Fruit fly (Drosophila melanogaster) whole organism, embryonic: ENCODE data around the gene Srp19.

Experiments used
- Bteb2 ChIP-seq: fragments of 200-800 bp; sonication (Bioruptor generic); optimal IDR thresholded peaks from 2 replicates; lab custom pipeline; 2016; ENCODE audit warnings: missing biosample characterization, missing genetic modification characterization
- CG12071 ChIP-seq: fragments of 200-800 bp; sonication (Bioruptor generic); optimal IDR thresholded peaks from 3 replicates; lab custom pipeline; 2018; ENCODE audit warnings: missing biosample characterization, mild to moderate bottlenecking, missing genetic modification characterization
- CG13123 ChIP-seq: fragments of 200-800 bp; sonication (Bioruptor generic); optimal IDR thresholded peaks from 2 replicates; lab custom pipeline; 2016; ENCODE audit warnings: missing biosample characterization, missing genetic modification characterization
- CG13775 ChIP-seq: fragments of 200-800 bp; sonication (Bioruptor generic); optimal IDR thresholded peaks from 3 replicates; lab custom pipeline; 2017; ENCODE audit warnings: missing biosample characterization, mild to moderate bottlenecking, missing genetic modification characterization
- CG1603 ChIP-seq: fragments of 200-800 bp; sonication (Bioruptor generic); optimal IDR thresholded peaks from 2 replicates; lab custom pipeline; 2019; ENCODE audit warnings: missing biosample characterization, mild to moderate bottlenecking, missing genetic modification characterization, moderate library complexity
- CG17359 ChIP-seq: fragments of 200-800 bp; sonication (Bioruptor generic); optimal IDR thresholded peaks from 3 replicates; lab custom pipeline; 2018; ENCODE audit warnings: missing biosample characterization, mild to moderate bottlenecking, missing genetic modification characterization, moderate library complexity
- CG17912 ChIP-seq: fragments of 200-800 bp; sonication (Bioruptor generic); optimal IDR thresholded peaks from 2 replicates; lab custom pipeline; 2018; ENCODE audit warnings: missing biosample characterization, mild to moderate bottlenecking, missing genetic modification characterization
- CG2129 ChIP-seq: fragments of 200-800 bp; sonication (Bioruptor generic); IDR thresholded peaks from 2 replicates; pipeline ENCODE4 v1.3.6; 2022; ENCODE audit warnings: missing biosample characterization, missing genetic modification characterization; ENCODE audit not compliant: partially characterized antibody
- CG30020 ChIP-seq: fragments of 200-800 bp; optimal IDR thresholded peaks from 2 replicates; lab custom pipeline; 2019; ENCODE audit warnings: missing biosample characterization, mild to moderate bottlenecking, missing genetic modification characterization, moderate library complexity
- CG31441 ChIP-seq: fragments of 200-800 bp; sonication (Bioruptor generic); IDR thresholded peaks from 2 replicates; pipeline ENCODE4 v1.3.6; 2022; ENCODE audit warnings: missing biosample characterization, missing genetic modification characterization
- CG33557 ChIP-seq: fragments of 200-800 bp; sonication (Bioruptor generic); optimal IDR thresholded peaks from 2 replicates; lab custom pipeline; 2019; ENCODE audit warnings: missing biosample characterization, mild to moderate bottlenecking, missing genetic modification characterization, moderate library complexity
- CG3847 ChIP-seq: fragments of 200-800 bp; sonication (Bioruptor generic); IDR thresholded peaks from 2 replicates; pipeline ENCODE4 v1.3.6; 2022; ENCODE audit warnings: missing biosample characterization, missing genetic modification characterization
- CG3995 ChIP-seq: fragments of 200-800 bp; sonication (Bioruptor generic); optimal IDR thresholded peaks from 3 replicates; lab custom pipeline; 2016; ENCODE audit warnings: missing biosample characterization, missing genetic modification characterization
- CG4328 ChIP-seq: fragments of 200-800 bp; sonication (Bioruptor generic); optimal IDR thresholded peaks from 3 replicates; lab custom pipeline; 2017; ENCODE audit warnings: missing biosample characterization, missing genetic modification reagents, missing genetic modification characterization
- CG5180 ChIP-seq: fragments of 200-800 bp; sonication (Bioruptor generic); optimal IDR thresholded peaks from 3 replicates; lab custom pipeline; 2017; ENCODE audit warnings: missing biosample characterization, missing genetic modification characterization, mild to moderate bottlenecking, moderate library complexity, missing genetic modification reagents
- CG6254 ChIP-seq: fragments of 200-800 bp; sonication (Bioruptor generic); optimal IDR thresholded peaks from 3 replicates; lab custom pipeline; 2017; ENCODE audit warnings: mild to moderate bottlenecking, missing biosample characterization, missing genetic modification reagents, missing genetic modification characterization
- CG6854 ChIP-seq: fragments of 200-800 bp; sonication (Bioruptor generic); optimal IDR thresholded peaks from 3 replicates; lab custom pipeline; 2017; ENCODE audit warnings: missing biosample characterization, mild to moderate bottlenecking, missing genetic modification characterization
- CG8359 ChIP-seq: fragments of 200-800 bp; sonication (Bioruptor generic); optimal IDR thresholded peaks from 2 replicates; lab custom pipeline; 2017; ENCODE audit warnings: missing biosample characterization, mild to moderate bottlenecking, missing genetic modification characterization, borderline replicate concordance
- CG8924 ChIP-seq: fragments of 200-800 bp; optimal IDR thresholded peaks from 3 replicates; lab custom pipeline; 2019; ENCODE audit warnings: missing biosample characterization, mild to moderate bottlenecking, missing genetic modification characterization, moderate library complexity
- CkIIα-i1 ChIP-seq: fragments of 200-800 bp; sonication (Bioruptor generic); IDR thresholded peaks from 2 replicates; pipeline ENCODE4 v1.3.6; 2022; ENCODE audit warnings: missing biosample characterization, missing genetic modification characterization
- Dfd ChIP-seq, 2 experiments: fragments of >200 bp; optimal IDR thresholded peaks; 2 replicates each; lab custom pipeline; 2017; ENCODE audit warnings: missing biosample characterization in 2 of 2, missing genetic modification characterization in 2 of 2
- Ets65A ChIP-seq: fragments of 200-800 bp; sonication (Bioruptor generic); peaks from one replicate; lab custom pipeline; 2016; ENCODE audit warnings: missing biosample characterization, missing genetic modification characterization
- Fer2 ChIP-seq: fragments of 200-800 bp; sonication (Bioruptor generic); optimal IDR thresholded peaks from 2 replicates; lab custom pipeline; 2018; ENCODE audit warnings: missing biosample characterization, mild to moderate bottlenecking, missing genetic modification characterization, moderate library complexity
- HLH4C ChIP-seq: fragments of 200-800 bp; sonication (Bioruptor generic); IDR thresholded peaks from 3 replicates; pipeline ENCODE4 v1.3.6; 2022; ENCODE audit warnings: missing biosample characterization, missing genetic modification characterization; ENCODE audit not compliant: partially characterized antibody
- Jarid2 ChIP-seq: fragments of 200-800 bp; sonication (Bioruptor generic); optimal IDR thresholded peaks from 3 replicates; lab custom pipeline; 2017; ENCODE audit warnings: mild to moderate bottlenecking, missing biosample characterization, missing genetic modification reagents, missing genetic modification characterization
- Mad ChIP-seq: fragments of 200-800 bp; sonication (Bioruptor generic); optimal IDR thresholded peaks from 2 replicates; lab custom pipeline; 2016; ENCODE audit warnings: missing biosample characterization, missing genetic modification characterization
- Mes4 ChIP-seq: fragments of 200-800 bp; sonication (Bioruptor generic); optimal IDR thresholded peaks from 2 replicates; lab custom pipeline; 2016; ENCODE audit warnings: missing biosample characterization, missing genetic modification characterization
- Neu2 ChIP-seq: fragments of 200-800 bp; sonication (Bioruptor generic); optimal IDR thresholded peaks from 3 replicates; lab custom pipeline; 2016; ENCODE audit warnings: missing biosample characterization, missing genetic modification characterization, borderline replicate concordance
- NfI ChIP-seq: fragments of 200-800 bp; sonication (Bioruptor generic); optimal IDR thresholded peaks from 3 replicates; lab custom pipeline; 2018; ENCODE audit warnings: missing biosample characterization, mild to moderate bottlenecking, missing genetic modification characterization, moderate library complexity
- Taf1 ChIP-seq: fragments of 200-800 bp; sonication (Bioruptor generic); IDR thresholded peaks from 2 replicates; pipeline ENCODE4 v1.3.6; 2022; ENCODE audit warnings: missing biosample characterization, missing genetic modification characterization
- Trl ChIP-seq, 3 experiments: fragments of >200 bp in 2 of 3; fragments of 200-800 bp in 1 of 3; sonication (Bioruptor generic) in 1 of 3; optimal IDR thresholded peaks; 2 replicates in 1 of 3; 3 replicates in 2 of 3; lab custom pipeline; 2016 to 2017; ENCODE audit warnings: missing biosample characterization in 1 of 3, missing genetic modification characterization in 1 of 3
- dati ChIP-seq: fragments of 200-800 bp; sonication (Bioruptor generic); IDR thresholded peaks from 2 replicates; pipeline ENCODE4 v1.3.6; 2022; ENCODE audit warnings: missing biosample characterization, missing genetic modification characterization
- en ChIP-seq: fragments of 200-800 bp; sonication (Bioruptor generic); optimal IDR thresholded peaks from 2 replicates; lab custom pipeline; 2016; ENCODE audit warnings: missing biosample characterization, missing genetic modification characterization
- gfzf ChIP-seq: fragments of 200-800 bp; sonication (Bioruptor generic); optimal IDR thresholded peaks from 2 replicates; lab custom pipeline; 2016; ENCODE audit warnings: missing biosample characterization, mild to moderate bottlenecking, missing genetic modification characterization, moderate library complexity
- gro ChIP-seq: fragments of 200-800 bp; sonication (Bioruptor generic); optimal IDR thresholded peaks from 2 replicates; lab custom pipeline; 2016; ENCODE audit warnings: missing biosample characterization, missing genetic modification characterization
- jing ChIP-seq: fragments of 200-800 bp; sonication (Bioruptor generic); optimal IDR thresholded peaks from 2 replicates; lab custom pipeline; 2018; ENCODE audit warnings: missing biosample characterization, mild to moderate bottlenecking, missing genetic modification characterization
- kah ChIP-seq: fragments of 200-800 bp; sonication (Bioruptor generic); optimal IDR thresholded peaks from 2 replicates; lab custom pipeline; 2018; ENCODE audit warnings: missing biosample characterization, mild to moderate bottlenecking, missing genetic modification characterization
- klu ChIP-seq: fragments of 200-800 bp; sonication (Bioruptor generic); IDR thresholded peaks from 2 replicates; pipeline ENCODE4 v1.3.6; 2022; ENCODE audit warnings: missing biosample characterization, missing genetic modification characterization
- lbe ChIP-seq: fragments of 200-800 bp; sonication (Bioruptor generic); optimal IDR thresholded peaks from 2 replicates; lab custom pipeline; 2016; ENCODE audit warnings: missing biosample characterization, mild to moderate bottlenecking, missing genetic modification characterization
- pho ChIP-seq: fragments of 200-800 bp; sonication (Bioruptor generic); optimal IDR thresholded peaks from 2 replicates; lab custom pipeline; 2016; ENCODE audit warnings: missing biosample characterization, missing genetic modification characterization
- ranshi ChIP-seq: fragments of 200-800 bp; sonication (Bioruptor generic); IDR thresholded peaks from 2 replicates; pipeline ENCODE4 v1.3.6; 2022; ENCODE audit warnings: missing biosample characterization, missing genetic modification characterization
- schlank ChIP-seq: fragments of 200-800 bp; sonication (Bioruptor generic); optimal IDR thresholded peaks from 2 replicates; lab custom pipeline; 2018; ENCODE audit warnings: missing biosample characterization, mild to moderate bottlenecking, missing genetic modification characterization
- sim ChIP-seq: fragments of 200-800 bp; sonication (Bioruptor generic); IDR thresholded peaks from 2 replicates; pipeline ENCODE4 v1.3.6; 2022; ENCODE audit warnings: missing biosample characterization, missing genetic modification characterization
- ssp ChIP-seq: fragments of 200-800 bp; sonication (Bioruptor generic); IDR thresholded peaks from 2 replicates; pipeline ENCODE4 v1.3.6; 2022; ENCODE audit warnings: missing biosample characterization, missing genetic modification characterization
- sug ChIP-seq: fragments of 200-800 bp; optimal IDR thresholded peaks from 2 replicates; lab custom pipeline; 2019; ENCODE audit warnings: missing biosample characterization, mild to moderate bottlenecking, missing genetic modification characterization, moderate library complexity
- trh ChIP-seq: fragments of 200-800 bp; sonication (Bioruptor generic); optimal IDR thresholded peaks from 2 replicates; lab custom pipeline; 2016; ENCODE audit warnings: missing biosample characterization, missing genetic modification characterization
- unc-4 ChIP-seq: fragments of 200-800 bp; sonication (Bioruptor generic); IDR thresholded peaks from 2 replicates; pipeline ENCODE4 v1.3.6; 2022; ENCODE audit warnings: missing biosample characterization, missing genetic modification characterization; ENCODE audit not compliant: partially characterized antibody
- usp ChIP-seq: fragments of >200 bp; optimal IDR thresholded peaks from 2 replicates; lab custom pipeline; 2017; ENCODE audit warnings: missing biosample characterization, missing genetic modification characterization
- vfl ChIP-seq: fragments of 200-800 bp; sonication (Bioruptor generic); optimal IDR thresholded peaks from 2 replicates; lab custom pipeline; 2016; ENCODE audit warnings: missing biosample characterization, missing genetic modification characterization
- zfh2 ChIP-seq: fragments of 200-800 bp; sonication (Bioruptor generic); optimal IDR thresholded peaks from 2 replicates; lab custom pipeline; 2016; ENCODE audit warnings: missing biosample characterization, missing genetic modification characterization

The Srp19 gene

DNA sequence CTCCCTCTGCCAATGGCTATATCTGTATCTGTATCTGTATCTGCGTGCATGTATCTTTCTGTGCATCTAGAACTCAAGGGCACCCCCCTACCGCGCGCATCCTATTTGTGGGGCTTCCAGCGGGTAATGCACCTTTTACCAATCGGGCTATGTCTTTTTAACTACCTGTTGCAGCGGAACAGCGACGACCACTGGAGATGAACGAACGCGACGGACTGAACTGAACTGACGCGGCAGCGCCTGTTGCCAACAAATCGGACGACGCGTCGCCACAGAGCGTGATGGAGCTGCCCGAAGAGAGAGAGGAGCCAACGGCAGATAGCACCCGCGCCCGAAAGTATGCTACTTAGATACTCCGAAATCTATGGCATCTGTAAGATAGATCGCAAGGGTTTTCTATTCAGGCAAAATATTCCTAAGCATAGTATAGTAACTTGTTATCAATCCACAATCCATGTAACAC, 2.8 kb downstream of the Srp19 start, which contains the start of gene Cln7 (continued):
- TF ChIP-seq schlank (tag; lab: Kevin White, UChicago) (peak; percentile 15), ssp (GFP tag; lab: Robert Waterston, UW) (no peak), CG13775 (GFP tag; lab: Kevin White, UChicago) (no peak), usp (GFP tag; lab: Kevin White, UChicago) (no peak), zfh2 (no peak), sim (GFP tag; lab: Robert Waterston, UW) (peak; percentile 49; the same call in 1 of the 2 replicates), Trl (optimal IDR thresholded peaks at IDR 0.05; lab: Kevin White, UChicago) (peak; percentile 62 to 70), Trl (GFP tag; optimal IDR thresholded peaks at IDR 0.05; lab: Kevin White, UChicago) (peak; percentile 19), CG3847 (GFP tag; lab: Robert Waterston, UW) (no peak), Jarid2 (GFP tag; lab: Kevin White, UChicago) (peak; percentile 92), CG4328 (GFP tag; lab: Kevin White, UChicago) (no peak), CG17359 (tag; lab: Kevin White, UChicago) (peak; percentile 31), Mes4 (GFP tag; lab: Kevin White, UChicago) (no peak), Neu2 (GFP tag; lab: Kevin White, UChicago) (no peak), Ets65A (GFP tag; lab: Kevin White, UChicago) (no peak), CG6254 (no peak), CG6854 (GFP tag; lab: Kevin White, UChicago) (peak; percentile 57), CG3995 (no peak), CkIIα-i1 (no peak), Bteb2 (GFP tag; lab: Kevin White, UChicago) (no peak), klu (GFP tag; lab: Robert Waterston, UW) (no peak), lbe (peak; percentile 59), dati (GFP tag; lab: Robert Waterston, UW) (no peak), ranshi (GFP tag; lab: Robert Waterston, UW) (no peak; the same call in 1 of the 2 replicates), Fer2 (tag; lab: Kevin White, UChicago) (no peak), jing (no peak), CG1603 (tag; lab: Kevin White, UChicago) (peak; percentile 27), pho (GFP tag; lab: Kevin White, UChicago) (no peak), CG8359 (GFP tag; lab: Kevin White, UChicago) (peak; percentile 2), gro (GFP tag; lab: Kevin White, UChicago) (peak; percentile 51), Dfd (GFP tag; optimal IDR thresholded peaks at IDR 0.05; lab: Kevin White, UChicago) (no peak), gfzf (peak; percentile 0), trh (no peak), CG13123 (GFP tag; lab: Kevin White, UChicago) (no peak), CG30020 (tag; lab: Kevin White, UChicago) (no peak), kah (GFP tag; lab: Kevin White, UChicago) (peak; percentile 98), Mad (GFP tag; lab: Kevin White, UChicago) (no peak), CG5180 (GFP tag; lab: Kevin White, UChicago) (peak; percentile 93), NfI (GFP tag; lab: Kevin White, UChicago) (peak; percentile 11), CG33557 (GFP tag; lab: Kevin White, UChicago) (no peak), CG17912 (GFP tag; lab: Kevin White, UChicago) (peak; percentile 50), Taf1 (GFP tag; lab: Robert Waterston, UW) (no peak), CG31441 (peak; percentile 38; the same call in 1 of the 2 replicates), CG2129 (no peak), en (no peak), CG12071 (GFP tag; lab: Kevin White, UChicago) (peak; percentile 70), CG8924 (tag; lab: Kevin White, UChicago) (peak; percentile 63), HLH4C (GFP tag; lab: Robert Waterston, UW) (peak; percentile 43; the same call in 2 of the 3 replicates), sug (tag; lab: Kevin White, UChicago) (peak; percentile 52), vfl (GFP tag; lab: Kevin White, UChicago) (no peak), unc-4 (GFP tag; lab: Robert Waterston, UW) (peak; percentile 44)
